Fruit fly (Drosophila melanogaster): ENCODE measurements around the gene CG31633.

CG31633 gene

DNA sequence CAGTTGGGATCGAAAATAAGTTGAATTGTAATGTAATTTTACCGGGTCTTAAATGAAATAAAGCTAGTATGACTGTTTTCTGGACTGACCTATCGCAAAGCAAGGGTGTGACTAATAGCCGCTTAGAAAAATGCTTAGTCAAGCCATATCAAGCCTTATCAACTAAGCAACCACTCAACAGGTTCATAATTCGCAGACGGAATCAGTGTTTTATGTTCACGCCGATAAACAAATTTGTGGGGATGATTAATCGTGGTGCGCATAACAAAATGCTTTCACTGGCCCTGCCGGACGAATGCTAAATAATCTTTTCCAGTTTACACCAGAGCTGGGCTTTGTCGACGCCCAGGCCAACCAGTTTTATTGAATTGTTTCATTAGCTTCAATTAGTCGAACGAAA, 26.8 kb upstream of the CG31633 start:
- no peak for TF ChIP-seq Dif (GFP tag; optimal IDR thresholded peaks at IDR 0.05; ENCODE audit: partially characterized antibody)
- TF ChIP-seq HLH106 (tag; optimal IDR thresholded peaks at IDR 0.05) = no peak
- no peak for TF ChIP-seq Hr83 (GFP tag; optimal IDR thresholded peaks at IDR 0.05; ENCODE audit: poor library complexity, severe bottlenecking)
- no peak for TF ChIP-seq N (GFP tag; optimal IDR thresholded peaks at IDR 0.05)
- no peak for TF ChIP-seq Abd-B (GFP tag; optimal IDR thresholded peaks at IDR 0.05)

- TF ChIP-seq dsf (GFP tag; optimal IDR thresholded peaks at IDR 0.05; ENCODE audit: borderline replicate concordance) (no peak), h (GFP tag; optimal IDR thresholded peaks at IDR 0.05) (no peak), psq (GFP tag; optimal IDR thresholded peaks at IDR 0.05) (no peak), foxo (GFP tag; optimal IDR thresholded peaks at IDR 0.05) (no peak), fru (GFP tag; optimal IDR thresholded peaks at IDR 0.05) (no peak), Rel (GFP tag; optimal IDR thresholded peaks at IDR 0.05) (no peak), Rel (tag; optimal IDR thresholded peaks at IDR 0.05) (no peak), Jra (GFP tag; optimal IDR thresholded peaks at IDR 0.05) (no peak), woc (GFP tag; optimal IDR thresholded peaks at IDR 0.05) (no peak), CG9705 (GFP tag; optimal IDR thresholded peaks at IDR 0.05) (no peak)
Measured at dm6 chr2L:6677453-6677852, 21.3 kb upstream of the CG31633 start, which contains the start of gene Nse1. Gene Nse1, minus strand, starts transcription at chr2L:6677625.

DNA sequence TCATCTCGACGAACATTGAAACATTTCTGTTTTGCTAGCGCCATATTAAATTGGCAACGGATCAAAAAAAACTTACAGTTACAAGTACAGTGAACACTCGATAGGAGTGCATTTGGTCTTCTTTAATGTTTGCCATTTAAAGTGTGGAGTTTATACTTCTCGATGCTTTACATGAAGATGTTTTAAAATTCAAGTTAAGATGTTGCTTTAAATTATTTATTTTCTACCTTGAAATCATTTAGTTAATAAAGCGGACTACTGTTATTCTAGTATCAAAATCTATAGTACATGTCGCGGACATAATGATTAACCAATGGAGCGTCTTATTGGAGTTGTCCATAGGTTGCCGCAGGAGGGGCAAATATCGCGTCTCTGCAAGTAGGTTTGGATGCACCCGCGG, 20.4 kb upstream of the CG31633 start, which contains the start of gene cort:
TSS of gene cort (minus strand) at position 101 of the 400 bp plus-strand sequence.
- TF ChIP-seq br (GFP tag; optimal IDR thresholded peaks at IDR 0.05) = no peak
- no peak for TF ChIP-seq tai (GFP tag; optimal IDR thresholded peaks at IDR 0.05)

DNA sequence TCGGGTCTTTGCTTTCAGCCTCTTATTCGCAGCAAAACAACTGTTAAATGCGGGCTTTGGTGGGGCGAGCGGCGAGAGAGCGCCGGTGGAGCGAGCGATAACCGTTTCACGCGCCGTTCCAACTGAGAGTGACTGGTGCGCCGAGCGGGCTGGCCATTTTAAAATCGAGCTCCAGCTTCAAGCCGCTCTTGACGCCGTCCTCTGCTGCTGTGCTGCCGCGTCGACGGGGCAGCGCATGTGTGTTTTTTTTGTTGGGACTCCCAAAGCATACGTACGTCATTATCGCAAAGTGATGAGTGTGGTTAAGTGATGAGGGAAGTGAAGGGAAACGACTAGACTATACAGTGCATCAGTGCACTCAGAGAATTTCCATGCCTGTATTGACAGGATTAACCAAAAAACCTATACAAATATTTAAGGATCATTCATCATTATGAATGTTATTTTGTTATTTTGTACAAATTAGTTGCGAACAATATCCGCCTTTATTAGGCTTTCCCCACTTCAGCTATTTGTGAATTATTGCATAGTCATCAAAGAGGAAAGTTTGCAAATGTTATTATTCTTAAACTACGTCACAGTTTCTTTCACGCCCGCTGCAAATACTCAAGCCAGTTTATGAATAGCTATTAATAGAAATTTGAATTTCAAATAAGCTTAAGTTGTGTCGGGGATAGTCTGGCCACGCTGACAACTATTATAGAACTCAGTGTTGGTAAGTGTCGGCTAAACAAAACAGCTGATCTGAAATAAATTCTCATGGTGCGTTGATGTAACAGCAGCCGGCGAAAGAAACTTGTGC, 17.3 kb upstream of the CG31633 start, which contains the start of gene Spn27A:
TSS of gene Spn27A (minus strand) at position 137 of the 802 bp plus-strand sequence.
- TF ChIP-seq Hr78 (GFP tag; optimal IDR thresholded peaks at IDR 0.05) (no peak), Hr83 (GFP tag; optimal IDR thresholded peaks at IDR 0.05; ENCODE audit: poor library complexity, severe bottlenecking) (peak; percentile 15), dsf (GFP tag; optimal IDR thresholded peaks at IDR 0.05; ENCODE audit: borderline replicate concordance) (peak; percentile 37), sv (GFP tag; optimal IDR thresholded peaks at IDR 0.05) (peak; percentile 13), psq (GFP tag; optimal IDR thresholded peaks at IDR 0.05) (peak; percentile 98), CG32264 (GFP tag; optimal IDR thresholded peaks at IDR 0.05) (no peak), brk (GFP tag; optimal IDR thresholded peaks at IDR 0.05) (no peak), CG9705 (GFP tag; optimal IDR thresholded peaks at IDR 0.05) (peak; percentile 54), Hnf4 (GFP tag; optimal IDR thresholded peaks at IDR 0.05) (peak; percentile 62), Abd-B (GFP tag; optimal IDR thresholded peaks at IDR 0.05) (no peak), OdsH (GFP tag; optimal IDR thresholded peaks at IDR 0.05) (peak; percentile 72), Sp1 (GFP tag; optimal IDR thresholded peaks at IDR 0.05) (peak; percentile 36), br (GFP tag; optimal IDR thresholded peaks at IDR 0.05) (peak; percentile 64), Dif (GFP tag; optimal IDR thresholded peaks at IDR 0.05; ENCODE audit: partially characterized antibody) (peak; percentile 67), fru (GFP tag; optimal IDR thresholded peaks at IDR 0.05) (no peak), dl (GFP tag; optimal IDR thresholded peaks at IDR 0.05; ENCODE audit: insufficient read depth in 1 of 2, partially characterized antibody in 2 of 2) (peak; percentile 7 to 37), GATAd (GFP tag; optimal IDR thresholded peaks at IDR 0.05) (no peak), foxo (GFP tag; optimal IDR thresholded peaks at IDR 0.05) (peak; percentile 15 to 74), rgr (GFP tag; optimal IDR thresholded peaks at IDR 0.05) (peak; percentile 71), HLH106 (tag; optimal IDR thresholded peaks at IDR 0.05) (peak; percentile 55), Jra (GFP tag; optimal IDR thresholded peaks at IDR 0.05) (peak; percentile 52), woc (GFP tag; optimal IDR thresholded peaks at IDR 0.05) (peak; percentile 76), Rel (GFP tag; optimal IDR thresholded peaks at IDR 0.05) (no peak), Rel (tag; optimal IDR thresholded peaks at IDR 0.05) (peak; percentile 99), ey (GFP tag; optimal IDR thresholded peaks at IDR 0.05) (peak; percentile 77), h (GFP tag; optimal IDR thresholded peaks at IDR 0.05) (peak; percentile 77), dmrt93B (GFP tag; optimal IDR thresholded peaks at IDR 0.05) (no peak)

DNA sequence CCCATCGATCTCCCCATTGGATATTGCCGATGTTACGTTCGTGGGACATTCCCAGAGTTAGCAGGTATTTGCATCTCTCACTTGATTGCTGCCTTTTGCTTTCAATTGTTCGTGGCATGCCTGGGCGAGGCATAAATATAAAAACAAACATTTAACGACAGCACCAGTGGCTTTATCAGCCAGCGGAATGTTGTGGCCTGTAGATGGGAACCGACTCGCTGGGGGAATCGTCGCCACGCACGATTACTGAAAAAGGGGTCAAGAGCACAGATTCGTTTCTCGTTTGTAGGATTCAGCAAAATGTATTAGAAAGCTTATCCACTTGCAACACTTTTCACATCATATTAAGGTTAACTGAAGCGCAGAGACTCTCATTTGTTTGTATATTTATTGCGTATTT, 15.3 kb upstream of the CG31633 start:
- TF ChIP-seq woc (GFP tag; optimal IDR thresholded peaks at IDR 0.05) (no peak), dmrt93B (GFP tag; optimal IDR thresholded peaks at IDR 0.05) (no peak), foxo (GFP tag; optimal IDR thresholded peaks at IDR 0.05) (no peak), Mio (GFP tag; optimal IDR thresholded peaks at IDR 0.05) (no peak), usp (GFP tag; optimal IDR thresholded peaks at IDR 0.05) (no peak), Jra (GFP tag; optimal IDR thresholded peaks at IDR 0.05) (no peak), Rel (GFP tag; optimal IDR thresholded peaks at IDR 0.05) (no peak), Rel (tag; optimal IDR thresholded peaks at IDR 0.05) (no peak), pan (optimal IDR thresholded peaks at IDR 0.05) (no peak), Abd-B (GFP tag; optimal IDR thresholded peaks at IDR 0.05) (no peak), HLH106 (tag; optimal IDR thresholded peaks at IDR 0.05) (no peak), rgr (GFP tag; optimal IDR thresholded peaks at IDR 0.05) (no peak), jim (GFP tag; optimal IDR thresholded peaks at IDR 0.05) (no peak), Vsx2 (GFP tag; optimal IDR thresholded peaks at IDR 0.05; ENCODE audit: partially characterized antibody) (no peak), CrebA (GFP tag; optimal IDR thresholded peaks at IDR 0.05; ENCODE audit: borderline replicate concordance) (no peak), dsf (GFP tag; optimal IDR thresholded peaks at IDR 0.05; ENCODE audit: borderline replicate concordance) (no peak), Myc (optimal IDR thresholded peaks at IDR 0.05) (no peak), Hr78 (GFP tag; optimal IDR thresholded peaks at IDR 0.05) (no peak), dl (GFP tag; optimal IDR thresholded peaks at IDR 0.05; ENCODE audit: insufficient read depth in 1 of 2, partially characterized antibody in 2 of 2) (no peak), br (GFP tag; optimal IDR thresholded peaks at IDR 0.05) (no peak)

All from whole organism, wandering third instar larva.